Fruit fly (Drosophila melanogaster) whole organism, wandering third instar larva: ENCODE data around the gene CG33288.

ENCODE experiments used
- Abd-B ChIP-seq: fragments of >200 bp; optimal IDR thresholded peaks from 2 replicates; lab custom pipeline; 2017; ENCODE audit warnings: missing biosample characterization, missing genetic modification characterization
- CG32264 ChIP-seq: fragments of 200-800 bp; sonication (Bioruptor generic); optimal IDR thresholded peaks from 2 replicates; lab custom pipeline; 2016; ENCODE audit warnings: missing biosample characterization, missing genetic modification characterization
- CG9705 ChIP-seq: fragments of 200-800 bp; sonication (Bioruptor generic); optimal IDR thresholded peaks from 2 replicates; lab custom pipeline; 2018; ENCODE audit warnings: missing biosample characterization, mild to moderate bottlenecking, missing genetic modification characterization
- CrebA ChIP-seq: fragments of 200-800 bp; sonication (Bioruptor generic); optimal IDR thresholded peaks from 2 replicates; lab custom pipeline; 2016; ENCODE audit warnings: missing biosample characterization, mild to moderate bottlenecking, missing genetic modification characterization, borderline replicate concordance
- Dfd ChIP-seq: fragments of >200 bp; optimal IDR thresholded peaks from 2 replicates; lab custom pipeline; 2017; ENCODE audit warnings: missing biosample characterization, missing genetic modification characterization
- Dif ChIP-seq: fragments of 200-275, 200-300 bp; sonication (Bioruptor generic); optimal IDR thresholded peaks from 2 replicates; lab custom pipeline; 2018; ENCODE audit warnings: missing biosample characterization, missing genetic modification characterization; ENCODE audit not compliant: partially characterized antibody
- GATAd ChIP-seq: sonication (Bioruptor generic); optimal IDR thresholded peaks from 2 replicates; lab custom pipeline; 2016; ENCODE audit warnings: missing biosample characterization, missing genetic modification characterization
- HLH106 ChIP-seq: fragments of 200-800 bp; optimal IDR thresholded peaks from 3 replicates; lab custom pipeline; 2019; ENCODE audit warnings: missing biosample characterization, mild to moderate bottlenecking, missing genetic modification characterization, moderate library complexity
- Hnf4 ChIP-seq: fragments of 200-800 bp; sonication (Bioruptor generic); optimal IDR thresholded peaks from 2 replicates; lab custom pipeline; 2016; ENCODE audit warnings: missing biosample characterization, mild to moderate bottlenecking, missing genetic modification characterization
- Hr78 ChIP-seq: fragments of >200 bp; optimal IDR thresholded peaks from 2 replicates; lab custom pipeline; 2017; ENCODE audit warnings: missing biosample characterization, missing genetic modification characterization
- Jra ChIP-seq: sonication (Bioruptor generic); optimal IDR thresholded peaks from 2 replicates; lab custom pipeline; 2016; ENCODE audit warnings: missing biosample characterization, missing genetic modification characterization
- Mio ChIP-seq: sonication (Bioruptor generic); optimal IDR thresholded peaks from 2 replicates; lab custom pipeline; 2016; ENCODE audit warnings: missing biosample characterization, missing genetic modification characterization
- Myc ChIP-seq: fragments of >200 bp; optimal IDR thresholded peaks from 2 replicates; lab custom pipeline; 2017
- N ChIP-seq: fragments of >200 bp; optimal IDR thresholded peaks from 2 replicates; lab custom pipeline; 2018; ENCODE audit warnings: missing biosample characterization, missing external identifiers, missing genetic modification characterization
- OdsH ChIP-seq: fragments of 200-800 bp; sonication (Bioruptor generic); optimal IDR thresholded peaks from 2 replicates; lab custom pipeline; 2016; ENCODE audit warnings: missing biosample characterization, mild to moderate bottlenecking, missing genetic modification characterization
- Rel ChIP-seq, 2 experiments: fragments of 200-800 bp; sonication (Bioruptor generic) in 1 of 2; optimal IDR thresholded peaks; 2 replicates in 1 of 2; 3 replicates in 1 of 2; lab custom pipeline; 2016 to 2019; ENCODE audit warnings: mild to moderate bottlenecking in 2 of 2, missing biosample characterization in 2 of 2, missing genetic modification characterization in 2 of 2, moderate library complexity in 1 of 2
- Sp1 ChIP-seq: fragments of 200-800 bp; sonication (Bioruptor generic); optimal IDR thresholded peaks from 3 replicates; lab custom pipeline; 2019; ENCODE audit warnings: missing biosample characterization, mild to moderate bottlenecking, missing genetic modification characterization, moderate library complexity
- Vsx2 ChIP-seq: fragments of 200-300, 225-300 bp; sonication (Bioruptor generic); optimal IDR thresholded peaks from 2 replicates; lab custom pipeline; 2018; ENCODE audit warnings: missing biosample characterization, missing genetic modification characterization; ENCODE audit not compliant: partially characterized antibody
- br ChIP-seq: fragments of 200-800 bp; sonication (Bioruptor generic); optimal IDR thresholded peaks from 2 replicates; lab custom pipeline; 2016; ENCODE audit warnings: missing biosample characterization, missing genetic modification characterization
- dl ChIP-seq, 2 experiments: fragments of 175-275, 200-275 bp in 1 of 2; fragments of 200-275 bp in 1 of 2; sonication (Bioruptor generic); optimal IDR thresholded peaks; lab custom pipeline; 2018; ENCODE audit warnings: mild to moderate bottlenecking in 2 of 2, missing biosample characterization in 2 of 2, missing genetic modification characterization in 2 of 2, moderate library complexity in 2 of 2; ENCODE audit not compliant: partially characterized antibody in 2 of 2, insufficient read depth in 1 of 2
- dmrt93B ChIP-seq: fragments of 200-800 bp; sonication (Bioruptor generic); optimal IDR thresholded peaks from 2 replicates; lab custom pipeline; 2018; ENCODE audit warnings: missing biosample characterization, mild to moderate bottlenecking, missing genetic modification characterization
- dsf ChIP-seq: sonication (Bioruptor generic); optimal IDR thresholded peaks from 2 replicates; lab custom pipeline; 2016; ENCODE audit warnings: missing biosample characterization, missing genetic modification characterization, borderline replicate concordance
- ey ChIP-seq: fragments of 200-800 bp; sonication (Bioruptor generic); optimal IDR thresholded peaks from 2 replicates; lab custom pipeline; 2016; ENCODE audit warnings: missing biosample characterization, missing genetic modification characterization
- foxo ChIP-seq, 2 experiments: fragments of 200-800 bp; sonication (Bioruptor generic); optimal IDR thresholded peaks; 2 replicates in 1 of 2; 3 replicates in 1 of 2; lab custom pipeline; 2016 to 2017; ENCODE audit warnings: missing biosample characterization in 2 of 2, missing genetic modification characterization in 2 of 2
- fru ChIP-seq: fragments of 200-800 bp; sonication (Bioruptor generic); optimal IDR thresholded peaks from 3 replicates; lab custom pipeline; 2016; ENCODE audit warnings: missing biosample characterization, mild to moderate bottlenecking, missing genetic modification characterization
- h ChIP-seq: fragments of 200-800 bp; sonication (Bioruptor generic); optimal IDR thresholded peaks from 3 replicates; lab custom pipeline; 2016; ENCODE audit warnings: missing biosample characterization, mild to moderate bottlenecking, missing genetic modification characterization
- jim ChIP-seq: fragments of 175-275, 200-325 bp; sonication (Bioruptor generic); optimal IDR thresholded peaks from 2 replicates; lab custom pipeline; 2016; ENCODE audit warnings: missing biosample characterization, mild to moderate bottlenecking, missing genetic modification characterization
- lola ChIP-seq: fragments of >200 bp; optimal IDR thresholded peaks from 2 replicates; lab custom pipeline; 2017; ENCODE audit warnings: missing biosample characterization, missing genetic modification characterization
- pan ChIP-seq: fragments of >200 bp; optimal IDR thresholded peaks from 2 replicates; lab custom pipeline; 2017
- psq ChIP-seq: fragments of 200-800 bp; sonication (Bioruptor generic); optimal IDR thresholded peaks from 3 replicates; lab custom pipeline; 2017; ENCODE audit warnings: missing biosample characterization, mild to moderate bottlenecking, missing genetic modification characterization, moderate library complexity
- sage ChIP-seq: fragments of 200-800 bp; sonication (Bioruptor generic); optimal IDR thresholded peaks from 2 replicates; lab custom pipeline; 2016; ENCODE audit warnings: missing biosample characterization, mild to moderate bottlenecking, missing genetic modification characterization
- sv ChIP-seq: fragments of 200-800 bp; sonication (Bioruptor generic); optimal IDR thresholded peaks from 3 replicates; lab custom pipeline; 2016; ENCODE audit warnings: missing biosample characterization, missing genetic modification characterization
- tai ChIP-seq: sonication (Bioruptor generic); optimal IDR thresholded peaks from 2 replicates; lab custom pipeline; 2016; ENCODE audit warnings: missing biosample characterization, missing genetic modification characterization
- usp ChIP-seq: fragments of >200 bp; optimal IDR thresholded peaks from 2 replicates; lab custom pipeline; 2017; ENCODE audit warnings: missing biosample characterization, missing genetic modification characterization
- woc ChIP-seq: sonication (Bioruptor generic); optimal IDR thresholded peaks from 2 replicates; lab custom pipeline; 2016; ENCODE audit warnings: missing biosample characterization, mild to moderate bottlenecking, missing genetic modification characterization

The CG33288 gene

DNA sequence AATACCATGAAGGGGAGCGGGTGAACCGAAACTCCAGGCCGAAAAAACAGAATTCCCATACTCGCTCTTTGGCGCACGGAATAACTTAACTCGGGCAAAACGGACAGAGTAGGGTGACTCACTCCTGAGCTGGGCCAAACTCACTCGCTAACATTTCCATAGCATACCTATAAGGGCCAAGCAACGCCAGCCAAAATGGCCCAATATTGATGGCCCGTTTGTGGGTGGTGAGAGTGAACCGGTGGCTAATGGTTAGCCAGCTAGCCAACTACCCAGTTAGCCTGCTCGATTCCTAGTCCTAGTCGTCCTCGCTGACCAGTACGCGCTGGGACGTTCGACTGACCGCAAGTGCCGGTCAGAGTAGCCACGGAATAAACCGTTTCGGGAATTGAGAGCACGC is at the start of gene CG33288:
CG33288 (plus strand) TSS at position 301 of the 400 bp plus-strand sequence.
- TF ChIP-seq Hr78 (GFP tag; lab: Kevin White, UChicago) (no peak), foxo (GFP tag; optimal IDR thresholded peaks at IDR 0.05; lab: Kevin White, UChicago) (no peak), jim (GFP tag; lab: Kevin White, UChicago) (no peak), Mio (GFP tag; lab: Kevin White, UChicago) (no peak), Dif (GFP tag; lab: Kevin White, UChicago) (no peak), Sp1 (no peak), Dfd (no peak), Myc (lab: Kevin White, UChicago) (no peak)

DNA sequence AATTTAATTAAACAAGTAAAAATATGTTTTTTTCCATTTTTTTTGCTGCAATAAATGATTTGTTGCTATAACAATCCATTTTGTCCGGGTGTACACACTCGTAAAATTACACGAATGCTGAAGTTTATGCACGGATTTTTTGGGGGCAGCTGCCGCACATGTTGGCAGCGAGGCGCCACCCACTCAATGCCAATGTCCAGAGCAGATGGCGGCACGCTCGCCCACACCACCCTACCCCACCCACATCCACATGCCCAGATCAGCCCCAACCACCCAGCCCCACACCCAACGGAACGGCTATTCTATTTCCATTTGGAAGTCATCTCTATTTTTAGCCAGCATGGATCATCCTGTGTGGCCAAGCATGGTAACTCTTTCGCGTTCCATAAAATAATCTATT is 47.5 kb upstream of the CG33288 start:
- TF ChIP-seq Mio (GFP tag; lab: Kevin White, UChicago) (no peak), woc (no peak), foxo (GFP tag; optimal IDR thresholded peaks at IDR 0.05; lab: Kevin White, UChicago) (no peak), usp (GFP tag; lab: Kevin White, UChicago) (no peak), pan (lab: Kevin White, UChicago) (no peak), OdsH (GFP tag; lab: Kevin White, UChicago) (no peak), sv (GFP tag; lab: Kevin White, UChicago) (no peak), Sp1 (no peak), dsf (GFP tag; lab: Kevin White, UChicago) (no peak), br (GFP tag; lab: Kevin White, UChicago) (no peak), HLH106 (tag; lab: Kevin White, UChicago) (no peak), lola (no peak), Hnf4 (no peak), Dfd (no peak), fru (GFP tag; lab: Kevin White, UChicago) (no peak), tai (GFP tag; lab: Kevin White, UChicago) (no peak), Hr78 (GFP tag; lab: Kevin White, UChicago) (no peak), Abd-B (GFP tag; lab: Kevin White, UChicago) (no peak), ey (GFP tag; lab: Kevin White, UChicago) (no peak)

DNA sequence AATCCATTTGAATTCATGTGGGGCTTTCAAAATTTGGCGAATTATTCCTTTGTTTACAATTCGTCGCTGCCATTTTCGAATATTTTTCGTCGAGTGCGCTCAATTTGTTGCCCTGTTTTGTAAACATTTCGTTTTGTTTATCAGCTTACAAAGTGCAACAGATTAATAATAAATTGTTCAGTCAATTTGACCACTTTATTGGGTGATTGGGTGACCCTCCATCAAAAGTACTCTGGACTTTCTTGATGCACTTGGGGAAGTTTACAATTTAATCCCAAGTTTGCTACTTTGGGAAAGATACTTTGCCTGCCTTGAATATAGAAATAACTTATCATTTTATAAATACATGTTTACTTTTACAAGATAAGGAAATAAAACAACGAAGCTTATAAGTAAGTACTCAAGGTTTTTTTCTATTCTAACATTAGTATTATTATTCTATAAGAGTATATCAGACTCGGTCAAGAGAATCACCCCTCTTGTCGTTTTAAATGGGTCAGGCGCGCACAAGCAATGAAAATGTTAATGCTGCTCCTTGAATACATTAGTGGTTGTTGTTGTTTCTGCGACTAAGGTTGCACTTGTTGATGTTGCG is 46.9 kb upstream of the CG33288 start:
- TF ChIP-seq Dif (GFP tag; lab: Kevin White, UChicago) (no peak), fru (GFP tag; lab: Kevin White, UChicago) (no peak), tai (GFP tag; lab: Kevin White, UChicago) (no peak)

DNA sequence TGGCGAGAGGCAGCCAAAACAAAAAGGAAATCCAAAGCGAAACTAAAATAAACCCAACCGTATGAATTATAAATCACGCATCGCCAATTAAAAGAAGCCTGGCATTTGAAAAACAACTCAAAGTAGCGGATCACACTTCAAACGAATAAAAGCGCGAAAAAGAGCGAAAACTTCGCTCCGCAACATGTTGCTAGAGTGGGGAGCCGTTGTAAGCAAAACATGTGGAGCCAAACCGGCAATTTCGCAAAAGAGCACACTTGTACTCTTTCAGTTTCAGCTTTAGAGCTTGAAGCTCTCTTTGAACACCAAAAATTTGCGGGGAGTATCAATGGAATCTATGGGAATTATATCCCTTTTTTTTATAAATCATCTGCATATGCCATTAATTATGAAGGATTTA is 45.8 kb upstream of the CG33288 start:
- TF ChIP-seq Rel (GFP tag; optimal IDR thresholded peaks at IDR 0.05; lab: Kevin White, UChicago) = no peak
- no peak for TF ChIP-seq Rel (tag; optimal IDR thresholded peaks at IDR 0.05; lab: Kevin White, UChicago)
- no peak for TF ChIP-seq Mio (GFP tag; lab: Kevin White, UChicago)
- TF ChIP-seq Vsx2 (GFP tag; lab: Kevin White, UChicago) = no peak
- TF ChIP-seq sage (GFP tag; lab: Kevin White, UChicago) = no peak
- no peak for TF ChIP-seq pan (lab: Kevin White, UChicago)
- TF ChIP-seq woc = no peak
- no peak for TF ChIP-seq Myc (lab: Kevin White, UChicago)
- TF ChIP-seq dl (GFP tag; optimal IDR thresholded peaks at IDR 0.05; lab: Kevin White, UChicago; ENCODE audit: insufficient read depth in 1 of 2, partially characterized antibody in 2 of 2) = peak; percentile 40 to 54
- no peak for TF ChIP-seq fru (GFP tag; lab: Kevin White, UChicago)
- TF ChIP-seq dsf (GFP tag; lab: Kevin White, UChicago) = no peak
- no peak for TF ChIP-seq Jra
- TF ChIP-seq CG32264 (GFP tag; lab: Kevin White, UChicago) = no peak
- peak; percentile 47 for TF ChIP-seq Dif (GFP tag; lab: Kevin White, UChicago)
- no peak for TF ChIP-seq psq (GFP tag; lab: Kevin White, UChicago)
- TF ChIP-seq jim (GFP tag; lab: Kevin White, UChicago) = no peak

DNA sequence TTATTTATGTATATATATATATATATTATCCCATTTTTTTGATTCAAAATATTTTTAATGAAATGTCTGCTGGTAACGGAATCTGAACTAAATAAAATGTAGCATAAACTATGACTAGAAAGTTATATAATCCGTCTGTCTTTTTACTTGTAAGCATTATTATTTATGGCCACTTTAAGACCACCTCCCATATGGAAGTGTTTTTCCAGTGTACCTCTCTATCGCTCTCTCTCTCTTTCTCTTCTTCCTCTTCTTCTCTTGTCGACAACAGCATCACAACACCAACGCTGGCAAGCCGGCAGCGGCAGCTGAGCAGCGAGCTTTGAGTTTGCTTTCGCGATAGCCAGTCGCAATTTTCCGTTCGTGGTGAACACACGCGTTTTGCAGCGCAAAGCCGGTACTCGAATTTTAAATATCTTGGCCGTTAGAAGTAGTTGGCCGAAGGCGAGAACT is 45.4 kb upstream of the CG33288 start, which contains the start of gene rgn:
rgn (plus strand) TSS at position 344 of the 453 bp plus-strand sequence.
- TF ChIP-seq jim (GFP tag; lab: Kevin White, UChicago) (no peak), h (GFP tag; lab: Kevin White, UChicago) (peak; percentile 64), dl (GFP tag; optimal IDR thresholded peaks at IDR 0.05; lab: Kevin White, UChicago; ENCODE audit: insufficient read depth in 1 of 2, partially characterized antibody in 2 of 2) (peak; percentile 6 to 8), Abd-B (GFP tag; lab: Kevin White, UChicago) (no peak), N (GFP tag; lab: Kevin White, UChicago) (no peak), Dfd (no peak), Mio (GFP tag; lab: Kevin White, UChicago) (no peak), Vsx2 (GFP tag; lab: Kevin White, UChicago) (peak; percentile 26), GATAd (no peak), tai (GFP tag; lab: Kevin White, UChicago) (no peak), Rel (GFP tag; optimal IDR thresholded peaks at IDR 0.05; lab: Kevin White, UChicago) (no peak), Rel (tag; optimal IDR thresholded peaks at IDR 0.05; lab: Kevin White, UChicago) (peak; percentile 1), usp (GFP tag; lab: Kevin White, UChicago) (no peak), Sp1 (peak; percentile 88), psq (GFP tag; lab: Kevin White, UChicago) (peak; percentile 86), fru (GFP tag; lab: Kevin White, UChicago) (peak; percentile 71), Hr78 (GFP tag; lab: Kevin White, UChicago) (no peak), sage (GFP tag; lab: Kevin White, UChicago) (no peak), CG32264 (GFP tag; lab: Kevin White, UChicago) (peak; percentile 6), CrebA (GFP tag; lab: Kevin White, UChicago) (no peak), lola (no peak), HLH106 (tag; lab: Kevin White, UChicago) (peak; percentile 84), Dif (GFP tag; lab: Kevin White, UChicago) (peak; percentile 67), Hnf4 (peak; percentile 68), foxo (GFP tag; optimal IDR thresholded peaks at IDR 0.05; lab: Kevin White, UChicago) (peak in 1 of 2 experiments; percentile 86), CG9705 (GFP tag; lab: Kevin White, UChicago) (peak; percentile 59), Myc (lab: Kevin White, UChicago) (no peak), dmrt93B (GFP tag; lab: Kevin White, UChicago) (peak; percentile 72)
